Worm (Caenorhabditis elegans) whole organism, L4 larva: ENCODE measurements around the gene C27D9.2.
A peak's percentile ranks its signal among the peaks of the same experiment; 100 is the strongest.

Source experiments
- F26F4.8 ChIP-seq: fragments of 200-800 bp; sonication (Bioruptor generic); conservative IDR thresholded peaks from 2 replicates; pipeline ENCODE4 v1.3.6; 2022; ENCODE audit warnings: missing genetic modification characterization, missing compliant biosample characterization
- R02D3.7 ChIP-seq: fragments of 150-350 bp; sonication (generic microtip); optimal IDR thresholded peaks from 3 replicates; lab custom pipeline; 2014; ENCODE audit warnings: missing biosample characterization, missing genetic modification characterization
- Y48G9A.11 ChIP-seq: fragments of 200-800 bp; sonication (Bioruptor generic); IDR thresholded peaks from 2 replicates; pipeline ENCODE4 v1.3.6; 2022; ENCODE audit warnings: missing genetic modification reagents, missing genetic modification characterization, missing compliant biosample characterization
- Y5F2A.4 ChIP-seq: fragments of 200-800 bp; sonication (Bioruptor generic); optimal IDR thresholded peaks from 2 replicates; lab custom pipeline; 2018; ENCODE audit warnings: mild to moderate bottlenecking, missing genetic modification characterization, missing compliant biosample characterization
- aha-1 ChIP-seq: fragments of 150-350 bp; peaks from one replicate; lab custom pipeline; 2014; ENCODE audit warnings: missing biosample characterization, missing genetic modification characterization
- aly-2 ChIP-seq: sonication (generic microtip); optimal IDR thresholded peaks from 2 replicates; lab custom pipeline; 2018; ENCODE audit warnings: missing biosample characterization, missing genetic modification characterization
- ama-1 ChIP-seq: fragments of 150-350 bp; optimal IDR thresholded peaks from 2 replicates; lab custom pipeline; 2014; ENCODE audit warnings: inconsistent platforms, mixed read lengths
- arid-1 ChIP-seq: fragments of 200-800 bp; sonication (Bioruptor generic); conservative IDR thresholded peaks from 2 replicates; pipeline ENCODE4 v1.3.6; 2022; ENCODE audit warnings: missing genetic modification reagents, missing genetic modification characterization, missing compliant biosample characterization
- ceh-62 ChIP-seq: sonication (generic microtip); optimal IDR thresholded peaks from 2 replicates; lab custom pipeline; 2017; ENCODE audit warnings: missing biosample characterization, missing genetic modification characterization
- daf-12 ChIP-seq: fragments of 150-350 bp; optimal IDR thresholded peaks from 2 replicates; lab custom pipeline; 2014; ENCODE audit warnings: missing biosample characterization, missing genetic modification reagents, missing genetic modification characterization
- daf-16 ChIP-seq, 3 experiments: sonication (generic microtip); optimal IDR thresholded peaks; 2 replicates each; lab custom pipeline; 2016 to 2017; ENCODE audit warnings: missing genetic modification characterization in 3 of 3, missing genetic modification reagents in 3 of 3, mild to moderate bottlenecking in 2 of 3, missing compliant biosample characterization in 2 of 3, missing biosample characterization in 1 of 3, moderate library complexity in 1 of 3
- dmd-6 ChIP-seq: fragments of 200-800 bp; sonication (Bioruptor generic); IDR thresholded peaks from 2 replicates; pipeline ENCODE4 v1.3.6; 2022; ENCODE audit warnings: missing genetic modification reagents, missing genetic modification characterization, missing compliant biosample characterization
- dmd-9 ChIP-seq: fragments of 200-800 bp; sonication (Bioruptor generic); IDR thresholded peaks from 2 replicates; pipeline ENCODE4 v1.3.6; 2022; ENCODE audit warnings: missing genetic modification reagents, missing genetic modification characterization, missing compliant biosample characterization
- dpl-1 ChIP-seq: fragments of 150-350 bp; optimal IDR thresholded peaks from 2 replicates; lab custom pipeline; 2014; ENCODE audit warnings: missing biosample characterization, missing genetic modification reagents, missing genetic modification characterization
- duxl-1 ChIP-seq: sonication (generic microtip); optimal IDR thresholded peaks from 2 replicates; lab custom pipeline; 2016; ENCODE audit warnings: mild to moderate bottlenecking, missing genetic modification characterization, moderate library complexity, missing compliant biosample characterization; ENCODE audit not compliant: poor library complexity
- dve-1 ChIP-seq: sonication (generic microtip); optimal IDR thresholded peaks from 2 replicates; lab custom pipeline; 2017; ENCODE audit warnings: antibody characterized with exemption, mild to moderate bottlenecking, missing genetic modification characterization, missing compliant biosample characterization; ENCODE audit not compliant: insufficient read depth
- egl-27 ChIP-seq: sonication (generic microtip); optimal IDR thresholded peaks from 3 replicates; lab custom pipeline; 2017; ENCODE audit warnings: missing biosample characterization, missing genetic modification reagents, missing genetic modification characterization
- fkh-10 ChIP-seq: fragments of 150-350 bp; optimal IDR thresholded peaks from 2 replicates; lab custom pipeline; 2014; ENCODE audit warnings: missing biosample characterization, missing genetic modification reagents, missing genetic modification characterization
- fos-1 ChIP-seq: fragments of 150-350 bp; optimal IDR thresholded peaks from 2 replicates; lab custom pipeline; 2014; ENCODE audit warnings: missing biosample characterization, missing genetic modification characterization
- hif-1 ChIP-seq, 2 experiments: sonication (generic microtip); optimal IDR thresholded peaks; 2 replicates each; lab custom pipeline; 2016 to 2017; ENCODE audit warnings: missing compliant biosample characterization in 2 of 2, missing genetic modification characterization in 2 of 2, missing genetic modification reagents in 2 of 2, missing genotype in 2 of 2, mild to moderate bottlenecking in 1 of 2
- hlh-11 ChIP-seq: fragments of 200-800 bp; sonication (Bioruptor generic); optimal IDR thresholded peaks from 2 replicates; lab custom pipeline; 2018; ENCODE audit warnings: mild to moderate bottlenecking, missing genetic modification characterization, missing compliant biosample characterization
- hlh-30 ChIP-seq: sonication (generic microtip); optimal IDR thresholded peaks from 2 replicates; lab custom pipeline; 2017; ENCODE audit warnings: antibody characterized with exemption, mild to moderate bottlenecking, missing genetic modification characterization, missing compliant biosample characterization; ENCODE audit not compliant: insufficient read depth
- hmg-1.1 ChIP-seq: fragments of 200-800 bp; sonication (Bioruptor generic); IDR thresholded peaks from 2 replicates; pipeline ENCODE4 v1.3.6; 2022; ENCODE audit warnings: missing genetic modification reagents, missing genetic modification characterization, missing compliant biosample characterization
- lin-1 ChIP-seq: fragments of 200-800 bp; sonication (Bioruptor generic); IDR thresholded peaks from 2 replicates; pipeline ENCODE4 v1.3.6; 2022; ENCODE audit warnings: missing genetic modification reagents, missing genetic modification characterization, missing compliant biosample characterization
- lin-13 ChIP-seq: fragments of 150-350 bp; optimal IDR thresholded peaks from 2 replicates; lab custom pipeline; 2014; ENCODE audit warnings: missing biosample characterization, missing genetic modification reagents, missing genetic modification characterization
- mdl-1 ChIP-seq, 2 experiments: fragments of 150-350 bp in 1 of 2; sonication (generic microtip) in 1 of 2; optimal IDR thresholded peaks; 2 replicates each; lab custom pipeline; 2014 to 2017; ENCODE audit warnings: missing biosample characterization in 2 of 2, missing genetic modification characterization in 2 of 2
- mes-2 ChIP-seq: sonication (generic microtip); optimal IDR thresholded peaks from 2 replicates; lab custom pipeline; 2016; ENCODE audit warnings: missing genotype, mild to moderate bottlenecking, missing genetic modification characterization, missing compliant biosample characterization; ENCODE audit not compliant: poor library complexity, severe bottlenecking
- mxl-2 ChIP-seq: fragments of 200-800 bp; sonication (Bioruptor generic); conservative IDR thresholded peaks from 2 replicates; pipeline ENCODE4 v1.3.6; 2022; ENCODE audit warnings: missing genetic modification reagents, missing genetic modification characterization, missing compliant biosample characterization
- mxl-3 ChIP-seq: fragments of 200-800 bp; sonication (Bioruptor generic); optimal IDR thresholded peaks from 2 replicates; lab custom pipeline; 2018; ENCODE audit warnings: mild to moderate bottlenecking, missing genetic modification characterization, missing compliant biosample characterization
- nhr-102 ChIP-seq: sonication (generic microtip); optimal IDR thresholded peaks from 2 replicates; lab custom pipeline; 2016; ENCODE audit warnings: mild to moderate bottlenecking, missing genetic modification characterization, moderate library complexity, missing compliant biosample characterization
- nhr-25 ChIP-seq: sonication (generic microtip); optimal IDR thresholded peaks from 2 replicates; lab custom pipeline; 2017; ENCODE audit warnings: missing genetic modification characterization, mild to moderate bottlenecking, missing compliant biosample characterization, antibody characterized with exemption, moderate library complexity, borderline replicate concordance; ENCODE audit not compliant: insufficient read depth
- nhr-28 ChIP-seq: fragments of 150-350 bp; optimal IDR thresholded peaks from 2 replicates; lab custom pipeline; 2014; ENCODE audit warnings: missing biosample characterization, missing genetic modification characterization
- nhr-41 ChIP-seq: fragments of 200-800 bp; sonication (Bioruptor generic); IDR thresholded peaks from 2 replicates; pipeline ENCODE4 v1.3.6; 2022; ENCODE audit warnings: missing genetic modification reagents, missing genetic modification characterization, missing compliant biosample characterization
- nhr-42 ChIP-seq: fragments of 200-800 bp; sonication (Bioruptor generic); IDR thresholded peaks from 2 replicates; pipeline ENCODE4 v1.3.6; 2022; ENCODE audit warnings: missing genetic modification characterization, missing compliant biosample characterization
- nhr-48 ChIP-seq: sonication (generic microtip); optimal IDR thresholded peaks from 2 replicates; lab custom pipeline; 2016; ENCODE audit warnings: mild to moderate bottlenecking, missing genetic modification characterization, missing compliant biosample characterization
- nhr-6 ChIP-seq: fragments of 150-350 bp; optimal IDR thresholded peaks from 2 replicates; lab custom pipeline; 2014; ENCODE audit warnings: missing biosample characterization, missing genetic modification characterization
- php-3 ChIP-seq: fragments of 200-800 bp; sonication (Bioruptor generic); IDR thresholded peaks from 2 replicates; pipeline ENCODE4 v1.3.6; 2022; ENCODE audit warnings: missing genetic modification reagents, missing genetic modification characterization, missing compliant biosample characterization
- pqm-1 ChIP-seq: sonication (generic microtip); optimal IDR thresholded peaks from 2 replicates; lab custom pipeline; 2017; ENCODE audit warnings: missing biosample characterization, missing genetic modification characterization
- skn-1 ChIP-seq: fragments of 150-350 bp; optimal IDR thresholded peaks from 2 replicates; lab custom pipeline; 2014; ENCODE audit warnings: missing biosample characterization, missing genetic modification characterization
- snpc-1.2 ChIP-seq: fragments of 200-800 bp; sonication (Bioruptor generic); IDR thresholded peaks from 2 replicates; pipeline ENCODE4 v1.3.6; 2022; ENCODE audit warnings: missing genetic modification reagents, missing genetic modification characterization, missing compliant biosample characterization
- spr-1 ChIP-seq: sonication (generic microtip); optimal IDR thresholded peaks from 2 replicates; lab custom pipeline; 2016; ENCODE audit warnings: mild to moderate bottlenecking, missing genetic modification characterization, missing compliant biosample characterization
- tra-1 ChIP-seq: fragments of 200-800 bp; sonication (Bioruptor generic); IDR thresholded peaks from 2 replicates; pipeline ENCODE4 v1.3.6; 2022; ENCODE audit warnings: missing genetic modification reagents, missing genetic modification characterization, missing compliant biosample characterization
- unc-62 ChIP-seq, 3 experiments: fragments of 150-350 bp in 1 of 3; sonication (generic microtip); optimal IDR thresholded peaks in 2 of 3; peaks in 1 of 3; 1 replicate in 1 of 3; 2 replicates in 2 of 3; lab custom pipeline; 2014 to 2017; ENCODE audit warnings: missing biosample characterization in 3 of 3, missing genetic modification characterization in 3 of 3, missing genetic modification reagents in 3 of 3, missing genotype in 1 of 3
- vab-7 ChIP-seq: fragments of 200-800 bp; sonication (Bioruptor generic); IDR thresholded peaks from 2 replicates; pipeline ENCODE4 v1.3.6; 2022; ENCODE audit warnings: missing genetic modification reagents, missing genetic modification characterization, missing compliant biosample characterization
- zfp-2 ChIP-seq: sonication (generic microtip); optimal IDR thresholded peaks from 2 replicates; lab custom pipeline; 2016; ENCODE audit warnings: mild to moderate bottlenecking, missing genetic modification characterization, missing compliant biosample characterization
- ztf-11 ChIP-seq: fragments of 150-350 bp; optimal IDR thresholded peaks from 2 replicates; lab custom pipeline; 2014; ENCODE audit warnings: missing biosample characterization, missing genetic modification characterization
- ztf-7 ChIP-seq: fragments of 150-350 bp; optimal IDR thresholded peaks from 2 replicates; lab custom pipeline; 2014; ENCODE audit warnings: missing biosample characterization, missing genetic modification characterization

C27D9.2 gene

DNA sequence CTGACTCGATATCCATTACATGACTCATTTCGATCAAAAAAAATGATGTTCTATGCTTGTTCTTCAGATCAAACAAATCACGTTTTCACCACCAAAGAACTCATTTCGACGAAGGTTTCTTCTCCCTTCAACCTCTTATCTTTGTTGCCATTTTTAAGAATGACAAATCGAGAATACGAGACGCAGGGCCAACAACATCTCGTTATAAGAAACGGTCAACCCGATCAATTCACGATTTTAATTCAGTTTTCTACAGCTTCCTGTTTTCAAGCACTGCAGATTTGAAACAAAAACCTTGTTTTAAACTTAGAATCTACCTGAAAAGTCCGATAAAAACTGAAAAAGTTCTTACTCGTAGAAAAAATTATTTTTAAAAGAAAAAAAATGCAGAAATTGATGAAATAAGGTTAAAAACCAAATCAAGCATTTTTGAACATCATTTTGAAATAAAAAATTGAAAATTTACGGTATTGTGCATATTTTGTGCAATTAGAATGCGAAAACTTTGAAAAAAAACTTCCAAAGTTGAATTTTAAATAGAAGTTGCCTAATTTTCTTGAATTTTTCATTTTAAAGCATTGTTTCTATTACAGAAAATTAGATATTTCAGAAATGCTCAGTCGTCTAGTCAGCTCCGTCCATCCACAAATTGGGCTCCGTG, 15.0 kb downstream of the C27D9.2 start, which contains the start of gene acs-11:
Gene acs-11, plus strand, starts transcription at position 611 of the 661 bp plus-strand sequence.
- TF ChIP-seq Y5F2A.4 (GFP tag; lab: Kevin White, UChicago) (no peak), hlh-11 (peak; percentile 5), hmg-1.1 (GFP tag; lab: Robert Waterston, UW) (no peak), mxl-2 (no peak), arid-1 (GFP tag; lab: Robert Waterston, UW) (no peak), egl-27 (no peak), nhr-6 (no peak), unc-62 (GFP tag; optimal IDR thresholded peaks at IDR 0.05 in 1 of 2; lab: Kevin White, UChicago) (no peak), unc-62 (tag; optimal IDR thresholded peaks at IDR 0.05; lab: Kevin White, UChicago) (no peak), lin-1 (GFP tag; lab: Robert Waterston, UW) (no peak), fkh-10 (GFP tag; lab: Kevin White, UChicago) (no peak), lin-13 (no peak), snpc-1.2 (GFP tag; lab: Robert Waterston, UW) (no peak), nhr-28 (tag; lab: Kevin White, UChicago) (peak; percentile 64), zfp-2 (tag; lab: Kevin White, UChicago) (no peak), dve-1 (peak; percentile 48), dmd-9 (no peak), ceh-62 (no peak), nhr-42 (no peak), hlh-30 (tag; lab: Kevin White, UChicago) (peak; percentile 61), duxl-1 (tag; lab: Kevin White, UChicago) (peak; percentile 12), R02D3.7 (tag; lab: Kevin White, UChicago) (no peak), mes-2 (peak; percentile 21), spr-1 (tag; lab: Kevin White, UChicago) (no peak), ztf-11 (tag; lab: Kevin White, UChicago) (no peak), aha-1 (tag; lab: Kevin White, UChicago) (peak; percentile 49), nhr-48 (tag; lab: Kevin White, UChicago) (no peak), mxl-3 (GFP tag; lab: Kevin White, UChicago) (no peak), F26F4.8 (GFP tag; lab: Robert Waterston, UW) (no peak), ztf-7 (no peak), ama-1 (lab: Kevin White, UChicago) (peak; percentile 57), dmd-6 (GFP tag; lab: Robert Waterston, UW) (peak; percentile 31; the same call in 1 of the 2 replicates), hif-1 (tag; optimal IDR thresholded peaks at IDR 0.05; lab: Kevin White, UChicago) (no peak), skn-1 (tag; lab: Kevin White, UChicago) (no peak), php-3 (GFP tag; lab: Robert Waterston, UW) (no peak), nhr-25 (tag; lab: Kevin White, UChicago) (no peak), mdl-1 (tag; optimal IDR thresholded peaks at IDR 0.05; lab: Kevin White, UChicago) (peak in 1 of 2 experiments; percentile 42), fos-1 (tag; lab: Kevin White, UChicago) (no peak), dpl-1 (no peak), nhr-102 (tag; lab: Kevin White, UChicago) (no peak), vab-7 (GFP tag; lab: Robert Waterston, UW) (no peak), pqm-1 (tag; lab: Kevin White, UChicago) (peak; percentile 18), daf-12 (no peak), tra-1 (GFP tag; lab: Robert Waterston, UW) (no peak), Y48G9A.11 (GFP tag; lab: Robert Waterston, UW) (no peak), nhr-41 (no peak), daf-16 (GFP tag; optimal IDR thresholded peaks at IDR 0.05; lab: Kevin White, UChicago) (no peak), daf-16 (tag; optimal IDR thresholded peaks at IDR 0.05; lab: Kevin White, UChicago) (peak; percentile 60), aly-2 (tag; lab: Kevin White, UChicago) (no peak)
